Fruit fly (Drosophila melanogaster) whole organism, embryonic: ENCODE measurements around the gene CG10738.

ENCODE experiments used
- Aef1 ChIP-seq: fragments of 200-800 bp; sonication (Bioruptor generic); IDR thresholded peaks from 3 replicates; pipeline ENCODE4 v1.3.6; 2022; ENCODE audit warnings: missing biosample characterization, missing genetic modification characterization
- Atf3 ChIP-seq: fragments of 200-800 bp; sonication (Bioruptor generic); optimal IDR thresholded peaks from 3 replicates; lab custom pipeline; 2016; ENCODE audit warnings: missing biosample characterization, missing genetic modification characterization
- Bgb ChIP-seq: fragments of 200-800 bp; sonication (Bioruptor generic); IDR thresholded peaks from 2 replicates; pipeline ENCODE4 v1.3.6; 2022; ENCODE audit warnings: missing biosample characterization, missing genetic modification characterization; ENCODE audit not compliant: partially characterized antibody
- Blimp-1 ChIP-seq: fragments of 200-800 bp; sonication (Bioruptor generic); optimal IDR thresholded peaks from 3 replicates; lab custom pipeline; 2018; ENCODE audit warnings: missing biosample characterization, missing genetic modification characterization, mild to moderate bottlenecking, moderate library complexity, missing genetic modification reagents
- BtbVII ChIP-seq: fragments of 200-800 bp; sonication (Bioruptor generic); optimal IDR thresholded peaks from 3 replicates; lab custom pipeline; 2017; ENCODE audit warnings: missing biosample characterization, mild to moderate bottlenecking, missing genetic modification characterization
- C15 ChIP-seq: fragments of 200-800 bp; sonication (Bioruptor generic); IDR thresholded peaks from 3 replicates; pipeline ENCODE4 v1.3.6; 2022; ENCODE audit warnings: missing biosample characterization, missing genetic modification characterization
- CG1024 ChIP-seq: fragments of 200-800 bp; sonication (Bioruptor generic); IDR thresholded peaks from 2 replicates; pipeline ENCODE4 v1.3.6; 2022; ENCODE audit warnings: missing biosample characterization, missing genetic modification characterization
- CG10543 ChIP-seq: fragments of 200-800 bp; sonication (Bioruptor generic); optimal IDR thresholded peaks from 3 replicates; lab custom pipeline; 2017; ENCODE audit warnings: missing biosample characterization, mild to moderate bottlenecking, missing genetic modification characterization, moderate library complexity
- CG13296 ChIP-seq: fragments of 200-800 bp; sonication (Bioruptor generic); optimal IDR thresholded peaks from 3 replicates; lab custom pipeline; 2018; ENCODE audit warnings: missing biosample characterization, mild to moderate bottlenecking, missing genetic modification characterization
- CG13894 ChIP-seq: fragments of 200-800 bp; sonication (Bioruptor generic); optimal IDR thresholded peaks from 3 replicates; lab custom pipeline; 2018; ENCODE audit warnings: missing biosample characterization, mild to moderate bottlenecking, missing genetic modification characterization, moderate library complexity
- CG15269 ChIP-seq: fragments of 200-800 bp; sonication (Bioruptor generic); optimal IDR thresholded peaks from 2 replicates; lab custom pipeline; 2018; ENCODE audit warnings: missing biosample characterization, mild to moderate bottlenecking, missing genetic modification characterization, moderate library complexity
- CG1603 ChIP-seq: fragments of 200-800 bp; sonication (Bioruptor generic); optimal IDR thresholded peaks from 2 replicates; lab custom pipeline; 2019; ENCODE audit warnings: missing biosample characterization, mild to moderate bottlenecking, missing genetic modification characterization, moderate library complexity
- CG16815 ChIP-seq: fragments of 200-800 bp; sonication (Bioruptor generic); optimal IDR thresholded peaks from 3 replicates; lab custom pipeline; 2017; ENCODE audit warnings: missing biosample characterization, mild to moderate bottlenecking, missing genetic modification characterization
- CG2120 ChIP-seq: fragments of 200-800 bp; sonication (Bioruptor generic); optimal IDR thresholded peaks from 3 replicates; lab custom pipeline; 2016; ENCODE audit warnings: missing biosample characterization, missing genetic modification characterization
- CG34422 ChIP-seq: fragments of 200-800 bp; sonication (Bioruptor generic); IDR thresholded peaks from 3 replicates; pipeline ENCODE4 v1.3.6; 2022; ENCODE audit warnings: missing biosample characterization, missing genetic modification characterization
- CG42726 ChIP-seq: fragments of 200-800 bp; sonication (Bioruptor generic); IDR thresholded peaks from 2 replicates; pipeline ENCODE4 v1.3.6; 2022; ENCODE audit warnings: missing biosample characterization, missing genetic modification characterization; ENCODE audit not compliant: partially characterized antibody
- CG6175 ChIP-seq: fragments of 200-800 bp; sonication (Bioruptor generic); IDR thresholded peaks from 3 replicates; pipeline ENCODE4 v1.3.6; 2022; ENCODE audit warnings: missing biosample characterization, missing genetic modification characterization
- CG7928 ChIP-seq: fragments of 200-800 bp; sonication (Bioruptor generic); optimal IDR thresholded peaks from 2 replicates; lab custom pipeline; 2017; ENCODE audit warnings: missing biosample characterization, mild to moderate bottlenecking, missing genetic modification characterization
- CG8290 ChIP-seq, 3 experiments: fragments of 200-800 bp; sonication (Bioruptor generic); optimal IDR thresholded peaks; 2 replicates each; lab custom pipeline; 2016 to 2019; ENCODE audit warnings: missing biosample characterization in 3 of 3, missing genetic modification characterization in 3 of 3, mild to moderate bottlenecking in 2 of 3, moderate library complexity in 1 of 3
- CG8765 ChIP-seq: fragments of 200-800 bp; sonication (Bioruptor generic); IDR thresholded peaks from 2 replicates; pipeline ENCODE4 v1.3.6; 2022; ENCODE audit warnings: missing biosample characterization, missing genetic modification characterization
- Deaf1 ChIP-seq: fragments of 200-800 bp; optimal IDR thresholded peaks from 3 replicates; lab custom pipeline; 2019; ENCODE audit warnings: missing biosample characterization, mild to moderate bottlenecking, missing genetic modification characterization, moderate library complexity
- Drgx ChIP-seq: fragments of 200-800 bp; sonication (Bioruptor generic); IDR thresholded peaks from 2 replicates; pipeline ENCODE4 v1.3.6; 2022; ENCODE audit warnings: missing biosample characterization, missing genetic modification characterization
- Ets97D ChIP-seq: fragments of 200-800 bp; sonication (Bioruptor generic); optimal IDR thresholded peaks from 3 replicates; lab custom pipeline; 2016; ENCODE audit warnings: missing biosample characterization, missing genetic modification characterization
- Hr78 ChIP-seq, 2 experiments: fragments of 200-800 bp in 1 of 2; fragments of >200 bp in 1 of 2; sonication (Bioruptor generic) in 1 of 2; optimal IDR thresholded peaks; 2 replicates each; lab custom pipeline; 2017 to 2019; ENCODE audit warnings: missing biosample characterization in 2 of 2, missing genetic modification characterization in 2 of 2, mild to moderate bottlenecking in 1 of 2, moderate library complexity in 1 of 2
- Jarid2 ChIP-seq: fragments of 200-800 bp; sonication (Bioruptor generic); optimal IDR thresholded peaks from 3 replicates; lab custom pipeline; 2017; ENCODE audit warnings: mild to moderate bottlenecking, missing biosample characterization, missing genetic modification reagents, missing genetic modification characterization
- Lim3 ChIP-seq: fragments of 200-800 bp; sonication (Bioruptor generic); IDR thresholded peaks from 2 replicates; pipeline ENCODE4 v1.3.6; 2022; ENCODE audit warnings: missing biosample characterization, missing genetic modification characterization
- Med ChIP-seq: fragments of 200-800 bp; sonication (Bioruptor generic); peaks from one replicate; lab custom pipeline; 2016; ENCODE audit warnings: missing biosample characterization, missing genetic modification characterization, mild to moderate bottlenecking, inconsistent platforms, moderate library complexity
- NFAT ChIP-seq: fragments of 200-800 bp; sonication (Bioruptor generic); IDR thresholded peaks from 2 replicates; pipeline ENCODE4 v1.3.6; 2022; ENCODE audit warnings: missing biosample characterization, missing genetic modification characterization
- Nf-YC ChIP-seq: fragments of 200-800 bp; optimal IDR thresholded peaks from 3 replicates; lab custom pipeline; 2019; ENCODE audit warnings: missing biosample characterization, mild to moderate bottlenecking, missing genetic modification characterization, moderate library complexity
- Rfx ChIP-seq: fragments of 200-800 bp; sonication (Bioruptor generic); IDR thresholded peaks from 2 replicates; pipeline ENCODE4 v1.3.6; 2022; ENCODE audit warnings: missing biosample characterization, missing genetic modification characterization
- aop ChIP-seq: fragments of 200-800 bp; sonication (Bioruptor generic); IDR thresholded peaks from 2 replicates; pipeline ENCODE4 v1.3.6; 2022; ENCODE audit warnings: missing biosample characterization, missing genetic modification characterization
- bsh ChIP-seq, 2 experiments: fragments of 200-800 bp; sonication (Bioruptor generic); optimal IDR thresholded peaks; 2 replicates each; lab custom pipeline; 2017 to 2018; ENCODE audit warnings: mild to moderate bottlenecking in 2 of 2, missing biosample characterization in 2 of 2, missing genetic modification characterization in 2 of 2, moderate library complexity in 1 of 2
- cato ChIP-seq: fragments of 200-800 bp; sonication (Bioruptor generic); optimal IDR thresholded peaks from 2 replicates; lab custom pipeline; 2016; ENCODE audit warnings: missing biosample characterization, missing genetic modification characterization, borderline replicate concordance
- chinmo ChIP-seq: fragments of 200-800 bp; sonication (Bioruptor generic); IDR thresholded peaks from 4 replicates; pipeline ENCODE4 v1.3.6; 2022; ENCODE audit warnings: missing biosample characterization, missing genetic modification characterization; ENCODE audit not compliant: partially characterized antibody
- ci ChIP-seq: fragments of 200-800 bp; sonication (Bioruptor generic); IDR thresholded peaks from 3 replicates; pipeline ENCODE4 v1.3.6; 2022; ENCODE audit warnings: missing biosample characterization, missing genetic modification characterization
- corto ChIP-seq: fragments of 200-800 bp; sonication (Bioruptor generic); optimal IDR thresholded peaks from 2 replicates; lab custom pipeline; 2016; ENCODE audit warnings: missing biosample characterization, mild to moderate bottlenecking, missing genetic modification characterization, moderate library complexity
- crol ChIP-seq: fragments of 200-800 bp; sonication (Bioruptor generic); IDR thresholded peaks from 2 replicates; pipeline ENCODE4 v1.3.6; 2022; ENCODE audit warnings: missing biosample characterization, missing genetic modification characterization
- crp ChIP-seq, 2 experiments: fragments of 200-800 bp; sonication (Bioruptor generic); optimal IDR thresholded peaks; 2 replicates in 1 of 2; 3 replicates in 1 of 2; lab custom pipeline; 2017; ENCODE audit warnings: missing biosample characterization in 2 of 2, missing genetic modification characterization in 2 of 2, mild to moderate bottlenecking in 1 of 2, moderate library complexity in 1 of 2
- da ChIP-seq: fragments of 200-800 bp; sonication (Bioruptor generic); optimal IDR thresholded peaks from 2 replicates; lab custom pipeline; 2016; ENCODE audit warnings: missing biosample characterization, missing genetic modification characterization
- dm ChIP-seq: fragments of 200-800 bp; sonication (Bioruptor generic); optimal IDR thresholded peaks from 3 replicates; lab custom pipeline; 2016; ENCODE audit warnings: missing biosample characterization, missing genetic modification characterization
- dysf ChIP-seq: fragments of 200-800 bp; sonication (Bioruptor generic); IDR thresholded peaks from 3 replicates; pipeline ENCODE4 v1.3.6; 2022; ENCODE audit warnings: missing biosample characterization, missing genetic modification characterization
- h ChIP-seq: fragments of >200 bp; optimal IDR thresholded peaks from 2 replicates; lab custom pipeline; 2017
- mirr ChIP-seq: fragments of 200-800 bp; sonication (Bioruptor generic); optimal IDR thresholded peaks from 3 replicates; lab custom pipeline; 2018; ENCODE audit warnings: missing biosample characterization, mild to moderate bottlenecking, missing genetic modification characterization
- oc ChIP-seq: fragments of 200-800 bp; sonication (Bioruptor generic); optimal IDR thresholded peaks from 2 replicates; lab custom pipeline; 2018; ENCODE audit warnings: missing biosample characterization, mild to moderate bottlenecking, missing genetic modification characterization, moderate library complexity
- sqz ChIP-seq: fragments of 200-800 bp; sonication (Bioruptor generic); optimal IDR thresholded peaks from 3 replicates; lab custom pipeline; 2018; ENCODE audit warnings: missing biosample characterization, mild to moderate bottlenecking, missing genetic modification characterization
- sr ChIP-seq: fragments of 200-800 bp; sonication (Bioruptor generic); IDR thresholded peaks from 3 replicates; pipeline ENCODE4 v1.3.6; 2022; ENCODE audit warnings: missing biosample characterization, missing genetic modification characterization
- sug ChIP-seq: fragments of 200-800 bp; optimal IDR thresholded peaks from 2 replicates; lab custom pipeline; 2019; ENCODE audit warnings: missing biosample characterization, mild to moderate bottlenecking, missing genetic modification characterization, moderate library complexity
- vvl ChIP-seq: fragments of 200-800 bp; sonication (Bioruptor generic); IDR thresholded peaks from 2 replicates; pipeline ENCODE4 v1.3.6; 2022; ENCODE audit warnings: missing biosample characterization, missing genetic modification characterization

Gene CG10738

dm6 chr3L:13494363-13495015 lies 43.9 kb downstream of the CG10738 start (continued):
- TF ChIP-seq CG16815: no peak
- TF ChIP-seq chinmo: peak; percentile 64; the same call in 1 of the 4 replicates
- peak; percentile 45; the same call in 2 of the 3 replicates for TF ChIP-seq ci (GFP tag; lab: Robert Waterston, UW)
- peak; percentile 16 for TF ChIP-seq CG15269
- peak; percentile 47; the same call in 1 of the 2 replicates for TF ChIP-seq NFAT (GFP tag; lab: Robert Waterston, UW)
- TF ChIP-seq h (lab: Kevin White, UChicago): no peak
- TF ChIP-seq crp (GFP tag; optimal IDR thresholded peaks at IDR 0.05; lab: Kevin White, UChicago): no peak
- peak; percentile 53 for TF ChIP-seq vvl (GFP tag; lab: Robert Waterston, UW)
- 0 out of 3 replicates have a peak, but pooled peaks have one; percentile 20 for TF ChIP-seq dysf (GFP tag; lab: Robert Waterston, UW)
- TF ChIP-seq crol: 0 out of 2 replicates have a peak, but pooled peaks have one; percentile 20
- peak; percentile 10; the same call in 1 of the 2 replicates for TF ChIP-seq CG1024
- peak; percentile 57 for TF ChIP-seq sqz (GFP tag; lab: Kevin White, UChicago)
- peak in 1 of 2 experiments; percentile 46 for TF ChIP-seq bsh (GFP tag; optimal IDR thresholded peaks at IDR 0.05; lab: Kevin White, UChicago)
- peak; percentile 4 for TF ChIP-seq CG1603
- no peak for TF ChIP-seq Ets97D (GFP tag; lab: Kevin White, UChicago)
- TF ChIP-seq corto: peak; percentile 31
- no peak for TF ChIP-seq mirr (GFP tag; lab: Kevin White, UChicago)
- TF ChIP-seq aop (GFP tag; lab: Robert Waterston, UW): no peak
- peak; percentile 46; the same call in 1 of the 2 replicates for TF ChIP-seq CG42726 (GFP tag; lab: Robert Waterston, UW)
- peak; percentile 94 for TF ChIP-seq CG6175 (GFP tag; lab: Robert Waterston, UW)
- TF ChIP-seq CG13296 (GFP tag; lab: Kevin White, UChicago): peak; percentile 1
- TF ChIP-seq Deaf1 (tag; lab: Kevin White, UChicago): peak; percentile 96
- peak; percentile 39; the same call in 1 of the 2 replicates for TF ChIP-seq Bgb
- peak; percentile 28 for TF ChIP-seq oc
- peak; percentile 29; the same call in 1 of the 2 replicates for TF ChIP-seq Rfx (GFP tag; lab: Robert Waterston, UW)
- TF ChIP-seq Lim3 (GFP tag; lab: Robert Waterston, UW): no peak
- peak; percentile 5; the same call in 1 of the 2 replicates for TF ChIP-seq Drgx (GFP tag; lab: Robert Waterston, UW)
- TF ChIP-seq Jarid2: peak; percentile 77
- 0 out of 3 replicates have a peak, but pooled peaks have one; percentile 18 for TF ChIP-seq CG34422
- no peak for TF ChIP-seq CG7928
- no peak for TF ChIP-seq Atf3
- peak; percentile 17 for TF ChIP-seq sug (tag; lab: Kevin White, UChicago)
- no peak for TF ChIP-seq Hr78 (GFP tag; optimal IDR thresholded peaks at IDR 0.05; lab: Kevin White, UChicago)
- no peak for TF ChIP-seq da
- TF ChIP-seq C15 (GFP tag; lab: Robert Waterston, UW): no peak
- TF ChIP-seq Aef1: peak; percentile 19; the same call in 1 of the 3 replicates
- no peak for TF ChIP-seq dm (GFP tag; lab: Kevin White, UChicago)
- TF ChIP-seq CG8765 (GFP tag; lab: Robert Waterston, UW): no peak
- peak; percentile 66 for TF ChIP-seq CG10543 (GFP tag; lab: Kevin White, UChicago)
- no peak for TF ChIP-seq cato (GFP tag; lab: Kevin White, UChicago)
- peak; percentile 62 for TF ChIP-seq Blimp-1
- TF ChIP-seq Nf-YC (tag; lab: Kevin White, UChicago): no peak
- peak; percentile 21 for TF ChIP-seq BtbVII (GFP tag; lab: Kevin White, UChicago)
- TF ChIP-seq Med (GFP tag; lab: Kevin White, UChicago): peak; percentile 74
- TF ChIP-seq CG8290 (GFP tag; optimal IDR thresholded peaks at IDR 0.05; lab: Kevin White, UChicago): no peak
- TF ChIP-seq CG8290 (tag; optimal IDR thresholded peaks at IDR 0.05; lab: Kevin White, UChicago): peak in 1 of 2 experiments; percentile 28
- 0 out of 3 replicates have a peak, but pooled peaks have one; percentile 15 for TF ChIP-seq sr (GFP tag; lab: Robert Waterston, UW)
- peak; percentile 80 for TF ChIP-seq CG13894 (tag; lab: Kevin White, UChicago)
- TF ChIP-seq CG2120 (GFP tag; lab: Kevin White, UChicago): peak; percentile 6
